Worm (Caenorhabditis elegans) whole organism, L2 larva: ENCODE data around the gene Y38F2AR.12.

Experiments
- C34F6.9 ChIP-seq: fragments of 150-350 bp; optimal IDR thresholded peaks from 2 replicates; lab custom pipeline; 2014; ENCODE audit warnings: missing biosample characterization, missing genetic modification characterization
- F13H6.1 ChIP-seq: sonication (generic microtip); optimal IDR thresholded peaks from 2 replicates; lab custom pipeline; 2016; ENCODE audit warnings: missing genetic modification characterization, missing compliant biosample characterization
- R02D3.7 ChIP-seq: fragments of 150-350 bp; optimal IDR thresholded peaks from 2 replicates; lab custom pipeline; 2014; ENCODE audit warnings: missing biosample characterization, missing genetic modification characterization
- Y55F3AM.14 ChIP-seq: fragments of 200-800 bp; sonication (Bioruptor generic); optimal IDR thresholded peaks from 2 replicates; lab custom pipeline; 2018; ENCODE audit warnings: mild to moderate bottlenecking, missing genetic modification characterization, missing compliant biosample characterization
- ZK546.5 ChIP-seq: sonication (generic microtip); optimal IDR thresholded peaks from 2 replicates; lab custom pipeline; 2017; ENCODE audit warnings: missing biosample characterization, missing genetic modification characterization
- alr-1 ChIP-seq: fragments of 150-350 bp; optimal IDR thresholded peaks from 2 replicates; lab custom pipeline; 2014; ENCODE audit warnings: missing biosample characterization, missing genetic modification characterization
- aly-2 ChIP-seq: fragments of 150-350 bp; optimal IDR thresholded peaks from 2 replicates; lab custom pipeline; 2014; ENCODE audit warnings: missing biosample characterization, missing genetic modification characterization
- ama-1 ChIP-seq: fragments of 150-350 bp; optimal IDR thresholded peaks from 2 replicates; lab custom pipeline; 2018; ENCODE audit warnings: inconsistent platforms
- blmp-1 ChIP-seq: sonication (generic microtip); optimal IDR thresholded peaks from 2 replicates; lab custom pipeline; 2017; ENCODE audit warnings: missing genetic modification characterization, mild to moderate bottlenecking, missing compliant biosample characterization, antibody characterized with exemption, moderate library complexity; ENCODE audit not compliant: insufficient read depth
- ceh-16 ChIP-seq: fragments of 150-350 bp; optimal IDR thresholded peaks from 2 replicates; lab custom pipeline; 2014; ENCODE audit warnings: missing biosample characterization, missing genetic modification characterization
- ceh-82 ChIP-seq: fragments of 150-350 bp; optimal IDR thresholded peaks from 2 replicates; lab custom pipeline; 2014; ENCODE audit warnings: missing biosample characterization, missing genetic modification characterization
- crh-2 ChIP-seq: sonication (generic microtip); optimal IDR thresholded peaks from 2 replicates; lab custom pipeline; 2017; ENCODE audit warnings: missing biosample characterization, missing genetic modification characterization
- dmd-4 ChIP-seq: sonication (generic microtip); optimal IDR thresholded peaks from 2 replicates; lab custom pipeline; 2017; ENCODE audit warnings: missing biosample characterization, missing genetic modification characterization
- egl-27 ChIP-seq: sonication (generic microtip); optimal IDR thresholded peaks from 3 replicates; lab custom pipeline; 2017; ENCODE audit warnings: missing biosample characterization, missing genetic modification reagents, missing genetic modification characterization
- elt-1 ChIP-seq: fragments of 150-350 bp; optimal IDR thresholded peaks from 2 replicates; lab custom pipeline; 2014; ENCODE audit warnings: missing biosample characterization, missing genetic modification characterization
- elt-3 ChIP-seq: sonication (generic microtip); optimal IDR thresholded peaks from 2 replicates; lab custom pipeline; 2017; ENCODE audit warnings: missing biosample characterization, missing genetic modification characterization
- fos-1 ChIP-seq: fragments of 150-350 bp; optimal IDR thresholded peaks from 2 replicates; lab custom pipeline; 2014; ENCODE audit warnings: missing biosample characterization, missing genetic modification characterization
- gmeb-1 ChIP-seq: fragments of 150-350 bp; optimal IDR thresholded peaks from 2 replicates; lab custom pipeline; 2014; ENCODE audit warnings: missing biosample characterization, missing genetic modification characterization
- lin-11 ChIP-seq: fragments of 150-350 bp; sonication (generic microtip); optimal IDR thresholded peaks from 2 replicates; lab custom pipeline; 2014; ENCODE audit warnings: missing biosample characterization, missing genetic modification characterization, inconsistent platforms, mixed read lengths
- lin-13 ChIP-seq: fragments of 150-350 bp; optimal IDR thresholded peaks from 2 replicates; lab custom pipeline; 2014; ENCODE audit warnings: missing biosample characterization, missing genetic modification reagents, missing genetic modification characterization
- lin-39 ChIP-seq: fragments of 150-350 bp; optimal IDR thresholded peaks from 2 replicates; lab custom pipeline; 2014; ENCODE audit warnings: missing biosample characterization, missing genetic modification reagents, missing genetic modification characterization
- lsy-2 ChIP-seq, 2 experiments: fragments of 150-350 bp in 1 of 2; sonication (generic microtip) in 1 of 2; optimal IDR thresholded peaks; 2 replicates each; lab custom pipeline; 2014 to 2017; ENCODE audit warnings: missing biosample characterization in 2 of 2, missing genetic modification characterization in 2 of 2
- mab-5 ChIP-seq: fragments of 150-350 bp; optimal IDR thresholded peaks from 2 replicates; lab custom pipeline; 2014; ENCODE audit warnings: missing biosample characterization, missing genetic modification characterization
- mbf-1 ChIP-seq: sonication (generic microtip); optimal IDR thresholded peaks from 2 replicates; lab custom pipeline; 2017; ENCODE audit warnings: missing biosample characterization, missing genetic modification characterization
- mdl-1 ChIP-seq, 2 experiments: fragments of 150-350 bp in 1 of 2; sonication (generic microtip) in 1 of 2; optimal IDR thresholded peaks; 2 replicates each; lab custom pipeline; 2017; ENCODE audit warnings: missing biosample characterization in 2 of 2, missing genetic modification characterization in 2 of 2
- nhr-10 ChIP-seq: sonication (generic microtip); optimal IDR thresholded peaks from 2 replicates; lab custom pipeline; 2017; ENCODE audit warnings: missing biosample characterization, missing genetic modification characterization
- nhr-11 ChIP-seq: fragments of 150-350 bp; optimal IDR thresholded peaks from 2 replicates; lab custom pipeline; 2014; ENCODE audit warnings: missing biosample characterization, missing genetic modification characterization
- nhr-12 ChIP-seq: fragments of 150-350 bp; optimal IDR thresholded peaks from 2 replicates; lab custom pipeline; 2014; ENCODE audit warnings: missing biosample characterization, missing genetic modification characterization
- nhr-129 ChIP-seq: fragments of 150-350 bp; optimal IDR thresholded peaks from 2 replicates; lab custom pipeline; 2014; ENCODE audit warnings: missing biosample characterization, missing genetic modification characterization
- nhr-21 ChIP-seq: fragments of 150-350 bp; optimal IDR thresholded peaks from 2 replicates; lab custom pipeline; 2014; ENCODE audit warnings: missing biosample characterization, missing genetic modification characterization
- nhr-23 ChIP-seq: fragments of 150-350 bp; optimal IDR thresholded peaks from 2 replicates; lab custom pipeline; 2014; ENCODE audit warnings: missing biosample characterization, missing genetic modification reagents, missing genetic modification characterization
- nhr-237 ChIP-seq: fragments of 150-350 bp; optimal IDR thresholded peaks from 2 replicates; lab custom pipeline; 2014; ENCODE audit warnings: missing biosample characterization, missing genetic modification characterization
- nhr-25 ChIP-seq: fragments of 150-350 bp; sonication (generic microtip); optimal IDR thresholded peaks from 3 replicates; lab custom pipeline; 2014; ENCODE audit warnings: missing biosample characterization, missing genetic modification characterization
- nhr-6 ChIP-seq: fragments of 150-350 bp; optimal IDR thresholded peaks from 2 replicates; lab custom pipeline; 2014; ENCODE audit warnings: missing biosample characterization, missing genetic modification characterization
- nhr-77 ChIP-seq: fragments of 150-350 bp; optimal IDR thresholded peaks from 2 replicates; lab custom pipeline; 2014; ENCODE audit warnings: missing biosample characterization, missing genetic modification characterization
- peb-1 ChIP-seq: fragments of 150-350 bp; optimal IDR thresholded peaks from 2 replicates; lab custom pipeline; 2014; ENCODE audit warnings: missing biosample characterization, missing genetic modification characterization
- skn-1 ChIP-seq: sonication (generic microtip); optimal IDR thresholded peaks from 2 replicates; lab custom pipeline; 2017; ENCODE audit warnings: missing biosample characterization, missing genetic modification characterization
- sma-3 ChIP-seq: sonication (generic microtip); optimal IDR thresholded peaks from 2 replicates; lab custom pipeline; 2016; ENCODE audit warnings: missing genetic modification reagents, missing genetic modification characterization, missing compliant biosample characterization
- sma-9 ChIP-seq, 2 experiments: fragments of 150-350 bp in 1 of 2; sonication (generic microtip) in 1 of 2; optimal IDR thresholded peaks; 2 replicates each; lab custom pipeline; 2014 to 2016; ENCODE audit warnings: missing genetic modification characterization in 2 of 2, mild to moderate bottlenecking in 1 of 2, missing biosample characterization in 1 of 2, missing compliant biosample characterization in 1 of 2, missing genetic modification reagents in 1 of 2, moderate library complexity in 1 of 2
- snpc-4 ChIP-seq: fragments of 150-350 bp; optimal IDR thresholded peaks from 2 replicates; lab custom pipeline; 2014; ENCODE audit warnings: missing biosample characterization, missing genetic modification characterization
- unc-39 ChIP-seq: fragments of 150-350 bp; optimal IDR thresholded peaks from 2 replicates; lab custom pipeline; 2014; ENCODE audit warnings: missing biosample characterization, missing genetic modification characterization
- unc-55 ChIP-seq: fragments of 150-350 bp; sonication (generic microtip); optimal IDR thresholded peaks from 3 replicates; lab custom pipeline; 2014; ENCODE audit warnings: missing biosample characterization, missing genetic modification reagents, missing genetic modification characterization
- zag-1 ChIP-seq: fragments of 150-350 bp; optimal IDR thresholded peaks from 2 replicates; lab custom pipeline; 2014; ENCODE audit warnings: missing biosample characterization, missing genetic modification characterization
- ztf-1 ChIP-seq: fragments of 200-800 bp; sonication (Bioruptor generic); conservative IDR thresholded peaks from 2 replicates; pipeline ENCODE4 v1.3.6; 2022; ENCODE audit warnings: missing genetic modification characterization, missing compliant biosample characterization
- ztf-11 ChIP-seq: sonication (generic microtip); optimal IDR thresholded peaks from 2 replicates; lab custom pipeline; 2017; ENCODE audit warnings: missing biosample characterization, missing genetic modification characterization
- ztf-4 ChIP-seq: fragments of 150-350 bp; optimal IDR thresholded peaks from 2 replicates; lab custom pipeline; 2014; ENCODE audit warnings: missing biosample characterization, missing genetic modification characterization

The Y38F2AR.12 gene

ce11 chrIV:2390251-2390672 is 22.0 kb downstream of the Y38F2AR.12 start (continued):
- TF ChIP-seq egl-27 (tag; lab: Kevin White, UChicago) (no peak), ceh-16 (tag; lab: Kevin White, UChicago) (no peak), skn-1 (tag; lab: Kevin White, UChicago) (no peak), blmp-1 (no peak), nhr-21 (tag; lab: Kevin White, UChicago) (peak; percentile 37), gmeb-1 (tag; lab: Kevin White, UChicago) (peak; percentile 52), nhr-10 (no peak), ZK546.5 (tag; lab: Kevin White, UChicago) (no peak), mdl-1 (tag; optimal IDR thresholded peaks at IDR 0.05; lab: Kevin White, UChicago) (no peak)
- TF ChIP-seq, all 48 proteins: peak for 11

ce11 chrIV:2389745-2390144 is 22.5 kb downstream of the Y38F2AR.12 start:
- no peak for TF ChIP-seq peb-1 (tag; lab: Kevin White, UChicago)
- TF ChIP-seq nhr-6: no peak
- no peak for TF ChIP-seq lin-11 (tag; lab: Kevin White, UChicago)
- no peak for TF ChIP-seq lin-39 (tag; lab: Kevin White, UChicago)
- no peak for TF ChIP-seq crh-2
- TF ChIP-seq sma-9 (GFP tag; optimal IDR thresholded peaks at IDR 0.05; lab: Kevin White, UChicago): no peak
- no peak for TF ChIP-seq sma-9 (tag; optimal IDR thresholded peaks at IDR 0.05; lab: Kevin White, UChicago)
- no peak for TF ChIP-seq ceh-16 (tag; lab: Kevin White, UChicago)
- no peak for TF ChIP-seq nhr-25 (tag; lab: Kevin White, UChicago)

- TF ChIP-seq F13H6.1 (tag; lab: Kevin White, UChicago) (peak; percentile 97), lsy-2 (tag; optimal IDR thresholded peaks at IDR 0.05; lab: Kevin White, UChicago) (peak; percentile 92 to 97), ceh-16 (tag; lab: Kevin White, UChicago) (peak; percentile 76), peb-1 (tag; lab: Kevin White, UChicago) (no peak), nhr-25 (tag; lab: Kevin White, UChicago) (peak; percentile 97), Y55F3AM.14 (peak; percentile 91), crh-2 (peak; percentile 98), snpc-4 (tag; lab: Kevin White, UChicago) (peak; percentile 82), ztf-1 (GFP tag; lab: Robert Waterston, UW) (no peak), gmeb-1 (tag; lab: Kevin White, UChicago) (peak; percentile 89), ceh-82 (tag; lab: Kevin White, UChicago) (peak; percentile 79), mdl-1 (tag; optimal IDR thresholded peaks at IDR 0.05; lab: Kevin White, UChicago) (peak; percentile 56 to 86), elt-3 (no peak), skn-1 (tag; lab: Kevin White, UChicago) (peak; percentile 29), nhr-11 (tag; lab: Kevin White, UChicago) (peak; percentile 27), nhr-23 (tag; lab: Kevin White, UChicago) (no peak), unc-55 (GFP tag; lab: Kevin White, UChicago) (peak; percentile 97), zag-1 (tag; lab: Kevin White, UChicago) (peak; percentile 89), elt-1 (no peak), lin-13 (peak; percentile 96), ama-1 (lab: Kevin White, UChicago) (no peak), nhr-77 (tag; lab: Kevin White, UChicago) (peak; percentile 26), sma-3 (peak; percentile 98), nhr-12 (tag; lab: Kevin White, UChicago) (peak; percentile 54), C34F6.9 (tag; lab: Kevin White, UChicago) (peak; percentile 94), mab-5 (tag; lab: Kevin White, UChicago) (peak; percentile 54), ZK546.5 (tag; lab: Kevin White, UChicago) (peak; percentile 67), lin-11 (tag; lab: Kevin White, UChicago) (peak; percentile 95), nhr-129 (peak; percentile 95), blmp-1 (peak; percentile 90), ztf-11 (tag; lab: Kevin White, UChicago) (peak; percentile 12), sma-9 (GFP tag; optimal IDR thresholded peaks at IDR 0.05; lab: Kevin White, UChicago) (peak; percentile 89), sma-9 (tag; optimal IDR thresholded peaks at IDR 0.05; lab: Kevin White, UChicago) (no peak), mbf-1 (tag; lab: Kevin White, UChicago) (no peak), dmd-4 (tag; lab: Kevin White, UChicago) (no peak), ztf-4 (tag; lab: Kevin White, UChicago) (peak; percentile 85), lin-39 (tag; lab: Kevin White, UChicago) (peak; percentile 26), nhr-237 (tag; lab: Kevin White, UChicago) (peak; percentile 8), nhr-6 (peak; percentile 87), unc-39 (no peak), alr-1 (tag; lab: Kevin White, UChicago) (no peak), nhr-21 (tag; lab: Kevin White, UChicago) (peak; percentile 95), nhr-10 (peak; percentile 86), egl-27 (tag; lab: Kevin White, UChicago) (peak; percentile 86), fos-1 (tag; lab: Kevin White, UChicago) (peak; percentile 84), aly-2 (tag; lab: Kevin White, UChicago) (no peak), R02D3.7 (tag; lab: Kevin White, UChicago) (peak; percentile 44)
Measured at ce11 chrIV:2388949-2389495, 23.2 kb downstream of the Y38F2AR.12 start, which contains the start of gene trap-3. Gene trap-3 (plus strand): TSS chrIV:2389445.
